Fruit fly (Drosophila melanogaster) whole organism, embryonic: ENCODE results near the gene CG16779.

ENCODE experiments used
- Ada2b ChIP-seq: fragments of 200-800 bp; sonication (Bioruptor generic); IDR thresholded peaks from 2 replicates; pipeline ENCODE4 v1.3.6; 2022; ENCODE audit warnings: missing biosample characterization, missing genetic modification characterization
- Aef1 ChIP-seq: fragments of 200-800 bp; sonication (Bioruptor generic); IDR thresholded peaks from 3 replicates; pipeline ENCODE4 v1.3.6; 2022; ENCODE audit warnings: missing biosample characterization, missing genetic modification characterization
- CG10147 ChIP-seq: fragments of 200-800 bp; sonication (Bioruptor generic); optimal IDR thresholded peaks from 2 replicates; lab custom pipeline; 2019; ENCODE audit warnings: missing biosample characterization, mild to moderate bottlenecking, missing genetic modification characterization, moderate library complexity
- CG10366 ChIP-seq: fragments of 200-800 bp; sonication (Bioruptor generic); IDR thresholded peaks from 2 replicates; pipeline ENCODE4 v1.3.6; 2022; ENCODE audit warnings: missing biosample characterization, missing genetic modification characterization
- CG10654 ChIP-seq: fragments of 200-800 bp; sonication (Bioruptor generic); optimal IDR thresholded peaks from 2 replicates; lab custom pipeline; 2016; ENCODE audit warnings: missing biosample characterization, missing genetic modification characterization
- CG11093 ChIP-seq: fragments of 200-800 bp; sonication (Bioruptor generic); IDR thresholded peaks from 3 replicates; pipeline ENCODE4 v1.3.6; 2022; ENCODE audit warnings: missing biosample characterization, missing genetic modification characterization
- CG12299 ChIP-seq: fragments of 200-800 bp; sonication (Bioruptor generic); optimal IDR thresholded peaks from 2 replicates; lab custom pipeline; 2018; ENCODE audit warnings: missing biosample characterization, mild to moderate bottlenecking, missing genetic modification characterization
- CG14050 ChIP-seq: fragments of 200-800 bp; sonication (Bioruptor generic); IDR thresholded peaks from 3 replicates; pipeline ENCODE4 v1.3.6; 2022; ENCODE audit warnings: missing biosample characterization, missing genetic modification characterization
- CG17359 ChIP-seq: fragments of 200-800 bp; sonication (Bioruptor generic); optimal IDR thresholded peaks from 3 replicates; lab custom pipeline; 2018; ENCODE audit warnings: missing biosample characterization, mild to moderate bottlenecking, missing genetic modification characterization, moderate library complexity
- CG17829 ChIP-seq: fragments of 200-800 bp; optimal IDR thresholded peaks from 2 replicates; lab custom pipeline; 2019; ENCODE audit warnings: missing biosample characterization, mild to moderate bottlenecking, missing genetic modification characterization, moderate library complexity
- CG1832 ChIP-seq: fragments of 200-800 bp; sonication (Bioruptor generic); optimal IDR thresholded peaks from 2 replicates; lab custom pipeline; 2017; ENCODE audit warnings: missing biosample characterization, mild to moderate bottlenecking, missing genetic modification characterization, inconsistent platforms
- CG2116 ChIP-seq: fragments of 200-800 bp; sonication (Bioruptor generic); optimal IDR thresholded peaks from 3 replicates; lab custom pipeline; 2018; ENCODE audit warnings: missing biosample characterization, mild to moderate bottlenecking, missing genetic modification characterization
- CG33213 ChIP-seq: fragments of 200-800 bp; sonication (Bioruptor generic); optimal IDR thresholded peaks from 3 replicates; lab custom pipeline; 2016; ENCODE audit warnings: missing biosample characterization, missing genetic modification characterization
- CG4360 ChIP-seq: fragments of 200-800 bp; sonication (Bioruptor generic); IDR thresholded peaks from 2 replicates; pipeline ENCODE4 v1.3.6; 2022; ENCODE audit warnings: missing biosample characterization, missing genetic modification characterization
- CG43689 ChIP-seq: fragments of 200-800 bp; sonication (Bioruptor generic); IDR thresholded peaks from 2 replicates; pipeline ENCODE4 v1.3.6; 2022; ENCODE audit warnings: missing biosample characterization, missing genetic modification characterization
- CG7357 ChIP-seq: fragments of 200-800 bp; sonication (Bioruptor generic); IDR thresholded peaks from 3 replicates; pipeline ENCODE4 v1.3.6; 2022; ENCODE audit warnings: missing biosample characterization, missing genetic modification characterization
- CG7839 ChIP-seq: fragments of 200-800 bp; sonication (Bioruptor generic); optimal IDR thresholded peaks from 3 replicates; lab custom pipeline; 2018; ENCODE audit warnings: missing biosample characterization, mild to moderate bottlenecking, missing genetic modification characterization, moderate library complexity
- CG8478 ChIP-seq: fragments of >200 bp; optimal IDR thresholded peaks from 2 replicates; lab custom pipeline; 2018
- CG9932 ChIP-seq: fragments of 200-800 bp; sonication (Bioruptor generic); IDR thresholded peaks from 2 replicates; pipeline ENCODE4 v1.3.6; 2022; ENCODE audit warnings: missing biosample characterization, missing genetic modification characterization
- CHES-1-like ChIP-seq: fragments of 200-800 bp; sonication (Bioruptor generic); optimal IDR thresholded peaks from 2 replicates; lab custom pipeline; 2016; ENCODE audit warnings: missing biosample characterization, missing genetic modification characterization
- CrebB ChIP-seq: fragments of 200-800 bp; sonication (Bioruptor generic); optimal IDR thresholded peaks from 3 replicates; lab custom pipeline; 2018; ENCODE audit warnings: missing biosample characterization, mild to moderate bottlenecking, missing genetic modification characterization
- Dad ChIP-seq: fragments of 200-800 bp; sonication (Bioruptor generic); optimal IDR thresholded peaks from 3 replicates; lab custom pipeline; 2016; ENCODE audit warnings: missing biosample characterization, missing genetic modification characterization
- HLH3B ChIP-seq: fragments of 200-800 bp; sonication (Bioruptor generic); IDR thresholded peaks from 2 replicates; pipeline ENCODE4 v1.3.6; 2022; ENCODE audit warnings: missing biosample characterization, missing genetic modification characterization
- HmgZ ChIP-seq: fragments of 200-800 bp; sonication (Bioruptor generic); optimal IDR thresholded peaks from 2 replicates; lab custom pipeline; 2018; ENCODE audit warnings: missing biosample characterization, mild to moderate bottlenecking, missing genetic modification characterization
- Hmr ChIP-seq: fragments of 200-800 bp; sonication (Bioruptor generic); optimal IDR thresholded peaks from 3 replicates; lab custom pipeline; 2017; ENCODE audit warnings: mild to moderate bottlenecking, missing biosample characterization, missing genetic modification reagents, missing genetic modification characterization
- Mad ChIP-seq: fragments of 200-800 bp; sonication (Bioruptor generic); optimal IDR thresholded peaks from 2 replicates; lab custom pipeline; 2016; ENCODE audit warnings: missing biosample characterization, missing genetic modification characterization
- Poxn ChIP-seq: fragments of 200-800 bp; sonication (Bioruptor generic); IDR thresholded peaks from 2 replicates; pipeline ENCODE4 v1.3.6; 2022; ENCODE audit warnings: missing biosample characterization, missing genetic modification characterization
- Sry-β ChIP-seq: fragments of 200-800 bp; sonication (Bioruptor generic); optimal IDR thresholded peaks from 2 replicates; lab custom pipeline; 2018; ENCODE audit warnings: missing biosample characterization, mild to moderate bottlenecking, missing genetic modification characterization, moderate library complexity
- Xrp1 ChIP-seq: fragments of 200-800 bp; sonication (Bioruptor generic); IDR thresholded peaks from 2 replicates; pipeline ENCODE4 v1.3.6; 2022; ENCODE audit warnings: missing biosample characterization, missing genetic modification characterization
- az2 ChIP-seq: fragments of 200-800 bp; sonication (Bioruptor generic); optimal IDR thresholded peaks from 3 replicates; lab custom pipeline; 2016; ENCODE audit warnings: missing biosample characterization, missing genetic modification characterization
- bsh ChIP-seq, 2 experiments: fragments of 200-800 bp; sonication (Bioruptor generic); optimal IDR thresholded peaks; 2 replicates each; lab custom pipeline; 2017 to 2018; ENCODE audit warnings: mild to moderate bottlenecking in 2 of 2, missing biosample characterization in 2 of 2, missing genetic modification characterization in 2 of 2, moderate library complexity in 1 of 2
- ci ChIP-seq: fragments of 200-800 bp; sonication (Bioruptor generic); IDR thresholded peaks from 3 replicates; pipeline ENCODE4 v1.3.6; 2022; ENCODE audit warnings: missing biosample characterization, missing genetic modification characterization
- dpn ChIP-seq, 2 experiments: fragments of 200-800 bp; sonication (Bioruptor generic); optimal IDR thresholded peaks; 3 replicates each; lab custom pipeline; 2016; ENCODE audit warnings: missing biosample characterization in 2 of 2, missing genetic modification characterization in 2 of 2
- fd64A ChIP-seq: fragments of 200-800 bp; sonication (Bioruptor generic); optimal IDR thresholded peaks from 3 replicates; lab custom pipeline; 2018; ENCODE audit warnings: missing biosample characterization, mild to moderate bottlenecking, missing genetic modification characterization
- fd96Cb ChIP-seq: fragments of 200-800 bp; sonication (Bioruptor generic); optimal IDR thresholded peaks from 2 replicates; lab custom pipeline; 2018; ENCODE audit warnings: missing biosample characterization, mild to moderate bottlenecking, missing genetic modification characterization, moderate library complexity
- gfzf ChIP-seq: fragments of 200-800 bp; sonication (Bioruptor generic); optimal IDR thresholded peaks from 2 replicates; lab custom pipeline; 2016; ENCODE audit warnings: missing biosample characterization, mild to moderate bottlenecking, missing genetic modification characterization, moderate library complexity
- gro ChIP-seq: fragments of 200-800 bp; sonication (Bioruptor generic); optimal IDR thresholded peaks from 2 replicates; lab custom pipeline; 2016; ENCODE audit warnings: missing biosample characterization, missing genetic modification characterization
- jigr1 ChIP-seq: fragments of 200-800 bp; sonication (Bioruptor generic); IDR thresholded peaks from 3 replicates; pipeline ENCODE4 v1.3.6; 2022; ENCODE audit warnings: missing biosample characterization, missing genetic modification characterization
- lola ChIP-seq, 3 experiments: fragments of >200 bp in 2 of 3; fragments of 200-800 bp in 1 of 3; sonication (Bioruptor generic) in 1 of 3; optimal IDR thresholded peaks; 2 replicates each; lab custom pipeline; 2017 to 2019; ENCODE audit warnings: missing biosample characterization in 3 of 3, missing genetic modification characterization in 3 of 3, mild to moderate bottlenecking in 1 of 3, moderate library complexity in 1 of 3
- p53 ChIP-seq: fragments of 200-800 bp; sonication (Bioruptor generic); optimal IDR thresholded peaks from 2 replicates; lab custom pipeline; 2016; ENCODE audit warnings: missing biosample characterization, missing genetic modification characterization
- ro ChIP-seq: fragments of 200-800 bp; sonication (Bioruptor generic); IDR thresholded peaks from 2 replicates; pipeline ENCODE4 v1.3.6; 2022; ENCODE audit warnings: missing biosample characterization, missing genetic modification characterization
- trem ChIP-seq: fragments of 200-800 bp; optimal IDR thresholded peaks from 3 replicates; lab custom pipeline; 2019; ENCODE audit warnings: missing biosample characterization, mild to moderate bottlenecking, missing genetic modification characterization, moderate library complexity
- wor ChIP-seq: fragments of 200-800 bp; sonication (Bioruptor generic); IDR thresholded peaks from 2 replicates; pipeline ENCODE4 v1.3.6; 2022; ENCODE audit warnings: missing biosample characterization, missing genetic modification characterization

Gene CG16779

dm6 chr3R:9513052-9513420 lies 19.6 kb upstream of the CG16779 start, which contains the start of the genes Ras85D and Rlb1 (continued):
- TF ChIP-seq CG1832 (GFP tag; lab: Kevin White, UChicago) (no peak), CG2116 (peak; percentile 87), CG7357 (GFP tag; lab: Robert Waterston, UW) (0 out of 3 replicates have a peak, but pooled peaks have one; percentile 26), gfzf (GFP tag; lab: Kevin White, UChicago) (peak; percentile 40), fd64A (GFP tag; lab: Kevin White, UChicago) (no peak), CG43689 (GFP tag; lab: Robert Waterston, UW) (no peak), CG8478 (lab: Kevin White, UChicago) (no peak), CG7839 (no peak), CG9932 (GFP tag; lab: Robert Waterston, UW) (no peak), ro (no peak), Mad (GFP tag; lab: Kevin White, UChicago) (peak; percentile 68), CG10366 (no peak), Dad (GFP tag; lab: Kevin White, UChicago) (peak; percentile 67), bsh (GFP tag; optimal IDR thresholded peaks at IDR 0.05; lab: Kevin White, UChicago) (peak in 1 of 2 experiments; percentile 56), CrebB (peak; percentile 62), Aef1 (GFP tag; lab: Robert Waterston, UW) (no peak), jigr1 (GFP tag; lab: Robert Waterston, UW) (no peak), CG4360 (GFP tag; lab: Robert Waterston, UW) (no peak), trem (tag; lab: Kevin White, UChicago) (peak; percentile 79), Xrp1 (GFP tag; lab: Robert Waterston, UW) (no peak), CG14050 (no peak), Hmr (GFP tag; lab: Kevin White, UChicago) (no peak), gro (GFP tag; lab: Kevin White, UChicago) (peak; percentile 90), p53 (GFP tag; lab: Kevin White, UChicago) (peak; percentile 61), CG10147 (GFP tag; lab: Kevin White, UChicago) (peak; percentile 70), dpn (GFP tag; optimal IDR thresholded peaks at IDR 0.05; lab: Kevin White, UChicago) (peak; percentile 83), Ada2b (GFP tag; lab: Robert Waterston, UW) (no peak), Poxn (GFP tag; lab: Robert Waterston, UW) (no peak), CG17829 (tag; lab: Kevin White, UChicago) (peak; percentile 73), az2 (GFP tag; lab: Kevin White, UChicago) (peak; percentile 63), Sry-β (GFP tag; lab: Kevin White, UChicago) (no peak), ci (GFP tag; lab: Robert Waterston, UW) (no peak), HLH3B (GFP tag; lab: Robert Waterston, UW) (no peak), HmgZ (tag; lab: Kevin White, UChicago) (peak; percentile 86), wor (no peak), CHES-1-like (GFP tag; lab: Kevin White, UChicago) (peak; percentile 81), CG10654 (GFP tag; lab: Kevin White, UChicago) (peak; percentile 58), CG17359 (tag; lab: Kevin White, UChicago) (peak; percentile 50), CG33213 (GFP tag; lab: Kevin White, UChicago) (peak; percentile 75), CG11093 (GFP tag; lab: Robert Waterston, UW) (0 out of 3 replicates have a peak, but pooled peaks have one; percentile 15), fd96Cb (tag; lab: Kevin White, UChicago) (peak; percentile 21), CG12299 (tag; lab: Kevin White, UChicago) (peak; percentile 14), lola (GFP tag; optimal IDR thresholded peaks at IDR 0.05; lab: Kevin White, UChicago) (peak in 1 of 3 experiments; percentile 57)
